Fruit fly (Drosophila melanogaster) whole organism, embryonic: ENCODE measurements around the gene CCT7.
A peak's percentile ranks its signal among the peaks of the same experiment; 100 is the strongest.

ENCODE experiments used
- BtbVII ChIP-seq: fragments of 200-800 bp; sonication (Bioruptor generic); optimal IDR thresholded peaks from 3 replicates; lab custom pipeline; 2017; ENCODE audit warnings: missing biosample characterization, mild to moderate bottlenecking, missing genetic modification characterization
- CG11696 ChIP-seq: fragments of 200-800 bp; sonication (Bioruptor generic); IDR thresholded peaks from 2 replicates; pipeline ENCODE4 v1.3.6; 2022; ENCODE audit warnings: missing biosample characterization, missing genetic modification characterization
- CG11723 ChIP-seq: fragments of 200-800 bp; sonication (Bioruptor generic); optimal IDR thresholded peaks from 2 replicates; lab custom pipeline; 2017; ENCODE audit warnings: missing biosample characterization, mild to moderate bottlenecking, missing genetic modification characterization
- CG12236 ChIP-seq: fragments of 200-800 bp; sonication (Bioruptor generic); optimal IDR thresholded peaks from 2 replicates; lab custom pipeline; 2016; ENCODE audit warnings: missing biosample characterization, missing genetic modification characterization
- CG13296 ChIP-seq: fragments of 200-800 bp; sonication (Bioruptor generic); optimal IDR thresholded peaks from 3 replicates; lab custom pipeline; 2018; ENCODE audit warnings: missing biosample characterization, mild to moderate bottlenecking, missing genetic modification characterization
- CG14860 ChIP-seq: fragments of 200-800 bp; sonication (Bioruptor generic); IDR thresholded peaks from 3 replicates; pipeline ENCODE4 v1.3.6; 2022; ENCODE audit warnings: missing biosample characterization, missing genetic modification characterization; ENCODE audit not compliant: partially characterized antibody
- CG15514 ChIP-seq: fragments of 200-800 bp; sonication (Bioruptor generic); optimal IDR thresholded peaks from 3 replicates; lab custom pipeline; 2017; ENCODE audit warnings: missing biosample characterization, missing genetic modification characterization, mild to moderate bottlenecking, moderate library complexity, missing genetic modification reagents
- CG17186 ChIP-seq: fragments of 200-800 bp; sonication (Bioruptor generic); optimal IDR thresholded peaks from 3 replicates; lab custom pipeline; 2017; ENCODE audit warnings: missing biosample characterization, missing genetic modification reagents, missing genetic modification characterization
- CG18011 ChIP-seq: fragments of 200-800 bp; sonication (Bioruptor generic); optimal IDR thresholded peaks from 2 replicates; lab custom pipeline; 2017; ENCODE audit warnings: missing biosample characterization, missing genetic modification characterization, mild to moderate bottlenecking, moderate library complexity, missing genotype
- CG18619 ChIP-seq: fragments of 200-800 bp; sonication (Bioruptor generic); optimal IDR thresholded peaks from 3 replicates; lab custom pipeline; 2017; ENCODE audit warnings: missing biosample characterization, mild to moderate bottlenecking, missing genetic modification characterization
- CG5180 ChIP-seq: fragments of 200-800 bp; sonication (Bioruptor generic); optimal IDR thresholded peaks from 3 replicates; lab custom pipeline; 2017; ENCODE audit warnings: missing biosample characterization, missing genetic modification characterization, mild to moderate bottlenecking, moderate library complexity, missing genetic modification reagents
- CG6175 ChIP-seq: fragments of 200-800 bp; sonication (Bioruptor generic); IDR thresholded peaks from 3 replicates; pipeline ENCODE4 v1.3.6; 2022; ENCODE audit warnings: missing biosample characterization, missing genetic modification characterization
- CG7987 ChIP-seq: fragments of 200-800 bp; sonication (Bioruptor generic); optimal IDR thresholded peaks from 2 replicates; lab custom pipeline; 2018; ENCODE audit warnings: missing biosample characterization, mild to moderate bottlenecking, missing genetic modification characterization, moderate library complexity
- CG9215 ChIP-seq: fragments of 200-800 bp; sonication (Bioruptor generic); IDR thresholded peaks from 2 replicates; pipeline ENCODE4 v1.3.6; 2022; ENCODE audit warnings: missing biosample characterization, missing genetic modification characterization
- CG9437 ChIP-seq: fragments of 200-800 bp; sonication (Bioruptor generic); optimal IDR thresholded peaks from 2 replicates; lab custom pipeline; 2018; ENCODE audit warnings: missing biosample characterization, mild to moderate bottlenecking, missing genetic modification characterization
- CG9797 ChIP-seq: fragments of 200-800 bp; sonication (Bioruptor generic); optimal IDR thresholded peaks from 3 replicates; lab custom pipeline; 2018; ENCODE audit warnings: missing biosample characterization, mild to moderate bottlenecking, missing genetic modification characterization
- Dip3 ChIP-seq: fragments of 200-800 bp; sonication (Bioruptor generic); optimal IDR thresholded peaks from 3 replicates; lab custom pipeline; 2016; ENCODE audit warnings: missing biosample characterization, missing genetic modification characterization
- Doc3 ChIP-seq: fragments of 200-800 bp; sonication (Bioruptor generic); IDR thresholded peaks from 3 replicates; pipeline ENCODE4 v1.3.6; 2022; ENCODE audit warnings: missing biosample characterization, missing genetic modification characterization; ENCODE audit not compliant: partially characterized antibody
- Fer3 ChIP-seq: fragments of 200-800 bp; sonication (Bioruptor generic); optimal IDR thresholded peaks from 2 replicates; lab custom pipeline; 2018; ENCODE audit warnings: missing biosample characterization, mild to moderate bottlenecking, missing genetic modification characterization, moderate library complexity
- H15 ChIP-seq: fragments of 200-800 bp; sonication (Bioruptor generic); IDR thresholded peaks from 3 replicates; pipeline ENCODE4 v1.3.6; 2022; ENCODE audit warnings: missing biosample characterization, missing genetic modification characterization
- Hmr ChIP-seq: fragments of 200-800 bp; sonication (Bioruptor generic); optimal IDR thresholded peaks from 3 replicates; lab custom pipeline; 2017; ENCODE audit warnings: mild to moderate bottlenecking, missing biosample characterization, missing genetic modification reagents, missing genetic modification characterization
- Max ChIP-seq: fragments of 200-800 bp; sonication (Bioruptor generic); optimal IDR thresholded peaks from 2 replicates; lab custom pipeline; 2016; ENCODE audit warnings: missing biosample characterization, mild to moderate bottlenecking, missing genetic modification characterization
- Myb ChIP-seq: fragments of 200-800 bp; sonication (Bioruptor generic); optimal IDR thresholded peaks from 2 replicates; lab custom pipeline; 2016; ENCODE audit warnings: missing biosample characterization, missing genetic modification characterization
- Optix ChIP-seq: fragments of 200-800 bp; sonication (Bioruptor generic); IDR thresholded peaks from 3 replicates; pipeline ENCODE4 v1.3.6; 2022; ENCODE audit warnings: missing biosample characterization, missing genetic modification characterization
- PHDP ChIP-seq: fragments of 200-800 bp; sonication (Bioruptor generic); optimal IDR thresholded peaks from 3 replicates; lab custom pipeline; 2018; ENCODE audit warnings: missing biosample characterization, mild to moderate bottlenecking, missing genetic modification characterization, moderate library complexity
- Xbp1 ChIP-seq: fragments of 200-800 bp; sonication (Bioruptor generic); optimal IDR thresholded peaks from 3 replicates; lab custom pipeline; 2016; ENCODE audit warnings: missing biosample characterization, mild to moderate bottlenecking, missing genetic modification characterization
- YL-1 ChIP-seq: fragments of 200-800 bp; sonication (Bioruptor generic); optimal IDR thresholded peaks from 3 replicates; lab custom pipeline; 2017; ENCODE audit warnings: missing biosample characterization, mild to moderate bottlenecking, missing genetic modification characterization
- abd-A ChIP-seq: fragments of 200-800 bp; sonication (Bioruptor generic); optimal IDR thresholded peaks from 3 replicates; lab custom pipeline; 2019; ENCODE audit warnings: missing biosample characterization, mild to moderate bottlenecking, missing genetic modification characterization, moderate library complexity
- amos ChIP-seq: fragments of 200-800 bp; sonication (Bioruptor generic); IDR thresholded peaks from 2 replicates; pipeline ENCODE4 v1.3.6; 2022; ENCODE audit warnings: missing biosample characterization, missing genetic modification characterization; ENCODE audit not compliant: partially characterized antibody
- ara ChIP-seq: fragments of 200-800 bp; sonication (Bioruptor generic); IDR thresholded peaks from 2 replicates; pipeline ENCODE4 v1.3.6; 2022; ENCODE audit warnings: missing biosample characterization, missing genetic modification characterization
- ash1 ChIP-seq: fragments of 200-800 bp; sonication (Bioruptor generic); optimal IDR thresholded peaks from 2 replicates; lab custom pipeline; 2018; ENCODE audit warnings: missing biosample characterization, mild to moderate bottlenecking, missing genetic modification characterization
- dan ChIP-seq: fragments of 200-800 bp; sonication (Bioruptor generic); IDR thresholded peaks from 2 replicates; pipeline ENCODE4 v1.3.6; 2022; ENCODE audit warnings: missing biosample characterization, missing genetic modification characterization
- emc ChIP-seq: fragments of 200-800 bp; sonication (Bioruptor generic); optimal IDR thresholded peaks from 2 replicates; lab custom pipeline; 2016; ENCODE audit warnings: missing biosample characterization, missing genetic modification characterization
- gce ChIP-seq: fragments of 200-800 bp; sonication (Bioruptor generic); IDR thresholded peaks from 3 replicates; pipeline ENCODE4 v1.3.6; 2022; ENCODE audit warnings: missing biosample characterization, missing genetic modification characterization
- hth ChIP-seq: fragments of >200 bp; optimal IDR thresholded peaks from 2 replicates; lab custom pipeline; 2017; ENCODE audit warnings: inconsistent platforms
- klu ChIP-seq: fragments of 200-800 bp; sonication (Bioruptor generic); IDR thresholded peaks from 2 replicates; pipeline ENCODE4 v1.3.6; 2022; ENCODE audit warnings: missing biosample characterization, missing genetic modification characterization
- lab ChIP-seq: fragments of 200-800 bp; sonication (Bioruptor generic); optimal IDR thresholded peaks from 3 replicates; lab custom pipeline; 2017; ENCODE audit warnings: missing biosample characterization, missing genetic modification characterization, mild to moderate bottlenecking, moderate library complexity, missing genetic modification reagents
- lilli ChIP-seq: fragments of 200-800 bp; sonication (Bioruptor generic); optimal IDR thresholded peaks from 3 replicates; lab custom pipeline; 2016; ENCODE audit warnings: missing biosample characterization, missing genetic modification characterization
- maf-S ChIP-seq: fragments of 200-800 bp; sonication (Bioruptor generic); optimal IDR thresholded peaks from 2 replicates; lab custom pipeline; 2016; ENCODE audit warnings: missing biosample characterization, missing genetic modification characterization
- mam ChIP-seq: fragments of 200-800 bp; sonication (Bioruptor generic); optimal IDR thresholded peaks from 3 replicates; lab custom pipeline; 2016; ENCODE audit warnings: missing biosample characterization, missing genetic modification characterization
- nau ChIP-seq: fragments of 200-800 bp; sonication (Bioruptor generic); optimal IDR thresholded peaks from 3 replicates; lab custom pipeline; 2017; ENCODE audit warnings: missing biosample characterization, mild to moderate bottlenecking, missing genetic modification characterization, missing genetic modification reagents
- oc ChIP-seq: fragments of 200-800 bp; sonication (Bioruptor generic); optimal IDR thresholded peaks from 2 replicates; lab custom pipeline; 2018; ENCODE audit warnings: missing biosample characterization, mild to moderate bottlenecking, missing genetic modification characterization, moderate library complexity
- onecut ChIP-seq: fragments of 200-800 bp; sonication (Bioruptor generic); IDR thresholded peaks from 2 replicates; pipeline ENCODE4 v1.3.6; 2022; ENCODE audit warnings: missing biosample characterization, missing genetic modification characterization
- org-1 ChIP-seq: fragments of 200-800 bp; sonication (Bioruptor generic); optimal IDR thresholded peaks from 2 replicates; lab custom pipeline; 2017; ENCODE audit warnings: missing biosample characterization, missing genetic modification characterization
- pb ChIP-seq: fragments of 200-800 bp; sonication (Bioruptor generic); optimal IDR thresholded peaks from 3 replicates; lab custom pipeline; 2016; ENCODE audit warnings: missing biosample characterization, missing genetic modification characterization
- pita ChIP-seq: fragments of 200-800 bp; sonication (Bioruptor generic); optimal IDR thresholded peaks from 2 replicates; lab custom pipeline; 2017; ENCODE audit warnings: missing biosample characterization, mild to moderate bottlenecking, missing genetic modification characterization
- ranshi ChIP-seq: fragments of 200-800 bp; sonication (Bioruptor generic); IDR thresholded peaks from 2 replicates; pipeline ENCODE4 v1.3.6; 2022; ENCODE audit warnings: missing biosample characterization, missing genetic modification characterization
- schlank ChIP-seq: fragments of 200-800 bp; sonication (Bioruptor generic); optimal IDR thresholded peaks from 2 replicates; lab custom pipeline; 2018; ENCODE audit warnings: missing biosample characterization, mild to moderate bottlenecking, missing genetic modification characterization
- sens-2 ChIP-seq: fragments of 200-800 bp; sonication (Bioruptor generic); IDR thresholded peaks from 2 replicates; pipeline ENCODE4 v1.3.6; 2022; ENCODE audit warnings: missing biosample characterization, missing genetic modification characterization
- zen ChIP-seq: fragments of 200-800 bp; sonication (Bioruptor generic); optimal IDR thresholded peaks from 3 replicates; lab custom pipeline; 2018; ENCODE audit warnings: missing biosample characterization, mild to moderate bottlenecking, missing genetic modification characterization, moderate library complexity

Gene CCT7

dm6 chr3R:8819551-8820057 is 18.2 kb downstream of the CCT7 start (continued):
- peak; percentile 41 for TF ChIP-seq CG15514
- TF ChIP-seq hth (lab: Kevin White, UChicago): no peak
- peak; percentile 8 for TF ChIP-seq Myb (GFP tag; lab: Kevin White, UChicago)
- TF ChIP-seq BtbVII (GFP tag; lab: Kevin White, UChicago): no peak
- TF ChIP-seq CG9215 (GFP tag; lab: Robert Waterston, UW): no peak
- no peak for TF ChIP-seq emc
- peak; percentile 28 for TF ChIP-seq maf-S
- peak; percentile 26 for TF ChIP-seq abd-A (tag; lab: Kevin White, UChicago)
- TF ChIP-seq pita (GFP tag; lab: Kevin White, UChicago): no peak
- TF ChIP-seq ara (GFP tag; lab: Robert Waterston, UW): no peak
- TF ChIP-seq CG11723: peak; percentile 11
- peak; percentile 13 for TF ChIP-seq Dip3 (GFP tag; lab: Kevin White, UChicago)
- TF ChIP-seq PHDP (tag; lab: Kevin White, UChicago): peak; percentile 48
- peak; percentile 3 for TF ChIP-seq CG18011 (GFP tag; lab: Kevin White, UChicago)
- TF ChIP-seq Hmr: peak; percentile 48
- no peak for TF ChIP-seq Doc3 (GFP tag; lab: Robert Waterston, UW)
- TF ChIP-seq oc: no peak
- peak; percentile 31 for TF ChIP-seq pb (GFP tag; lab: Kevin White, UChicago)
- peak; percentile 84 for TF ChIP-seq CG11696 (GFP tag; lab: Robert Waterston, UW)
- no peak for TF ChIP-seq dan (GFP tag; lab: Robert Waterston, UW)
- peak; percentile 58 for TF ChIP-seq lilli (GFP tag; lab: Kevin White, UChicago)
- no peak for TF ChIP-seq CG18619
- no peak for TF ChIP-seq CG14860 (GFP tag; lab: Robert Waterston, UW)
- TF ChIP-seq sens-2: no peak
- peak; percentile 66 for TF ChIP-seq lab (GFP tag; lab: Kevin White, UChicago)
- 0 out of 3 replicates have a peak, but pooled peaks have one; percentile 17 for TF ChIP-seq Optix (GFP tag; lab: Robert Waterston, UW)
- TF ChIP-seq onecut: peak; percentile 4; the same call in 1 of the 2 replicates
- TF ChIP-seq YL-1 (GFP tag; lab: Kevin White, UChicago): no peak
- peak; percentile 8 for TF ChIP-seq CG7987 (GFP tag; lab: Kevin White, UChicago)
- peak; percentile 11 for TF ChIP-seq Fer3 (tag; lab: Kevin White, UChicago)
- peak; percentile 27 for TF ChIP-seq org-1 (GFP tag; lab: Kevin White, UChicago)
- no peak for TF ChIP-seq ranshi (GFP tag; lab: Robert Waterston, UW)
- no peak for TF ChIP-seq CG12236
- TF ChIP-seq CG9797: no peak
- TF ChIP-seq gce (GFP tag; lab: Robert Waterston, UW): no peak
- TF ChIP-seq Max (GFP tag; lab: Kevin White, UChicago): peak; percentile 66
- TF ChIP-seq mam (GFP tag; lab: Kevin White, UChicago): peak; percentile 3
- TF ChIP-seq Xbp1: no peak
- peak; percentile 20 for TF ChIP-seq nau
- TF ChIP-seq ash1 (GFP tag; lab: Kevin White, UChicago): peak; percentile 71
- no peak for TF ChIP-seq H15 (GFP tag; lab: Robert Waterston, UW)
- peak; percentile 30 for TF ChIP-seq CG5180 (GFP tag; lab: Kevin White, UChicago)
- no peak for TF ChIP-seq klu (GFP tag; lab: Robert Waterston, UW)
- peak; percentile 35 for TF ChIP-seq CG13296 (GFP tag; lab: Kevin White, UChicago)
- peak; percentile 46 for TF ChIP-seq zen (tag; lab: Kevin White, UChicago)
- TF ChIP-seq schlank (tag; lab: Kevin White, UChicago): peak; percentile 6
- TF ChIP-seq CG9437: peak; percentile 96
- peak; percentile 37; the same call in 1 of the 3 replicates for TF ChIP-seq CG6175
- TF ChIP-seq CG17186 (GFP tag; lab: Kevin White, UChicago): no peak
- no peak; the same call in 1 of the 2 replicates for TF ChIP-seq amos (GFP tag; lab: Robert Waterston, UW)
